Fruit fly (Drosophila melanogaster): Measurements from ENCODE around the gene CG10019.

Gene CG10019

DNA sequence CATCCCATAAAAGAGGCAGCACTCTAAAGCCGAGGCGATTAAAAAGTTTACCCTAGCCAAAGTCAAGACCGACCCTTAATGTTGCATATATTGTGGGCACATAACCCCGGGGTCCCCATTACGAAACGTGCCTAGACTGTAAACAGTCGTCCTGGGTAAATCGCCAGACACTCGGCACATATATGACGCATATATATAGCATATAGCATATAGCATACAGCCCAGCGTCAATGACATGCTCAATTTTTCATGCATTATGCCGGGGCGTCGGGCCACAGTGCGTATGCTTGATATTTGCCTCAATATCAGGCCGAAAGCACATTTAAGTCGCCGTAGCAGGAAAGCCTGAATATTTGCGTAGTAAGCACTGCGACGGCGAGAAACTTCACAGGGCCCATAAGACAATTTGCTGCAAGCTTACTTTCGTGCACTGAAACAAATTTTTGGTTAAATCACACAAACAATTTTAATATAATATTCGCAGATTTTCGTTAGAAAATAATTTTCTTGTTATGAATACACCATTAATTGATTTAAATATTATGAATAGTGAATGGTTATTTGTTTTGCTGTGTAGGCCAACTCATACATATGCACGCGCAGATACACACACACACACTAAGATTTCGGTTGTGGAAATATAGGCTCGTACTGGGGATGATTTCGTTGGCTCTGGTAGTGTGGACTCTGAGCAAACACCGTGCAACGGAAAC lies 24.7 kb downstream of the CG10019 start:
- TF ChIP-seq CG17801 (GFP tag; optimal IDR thresholded peaks at IDR 0.05; ENCODE audit: partially characterized antibody): no peak

DNA sequence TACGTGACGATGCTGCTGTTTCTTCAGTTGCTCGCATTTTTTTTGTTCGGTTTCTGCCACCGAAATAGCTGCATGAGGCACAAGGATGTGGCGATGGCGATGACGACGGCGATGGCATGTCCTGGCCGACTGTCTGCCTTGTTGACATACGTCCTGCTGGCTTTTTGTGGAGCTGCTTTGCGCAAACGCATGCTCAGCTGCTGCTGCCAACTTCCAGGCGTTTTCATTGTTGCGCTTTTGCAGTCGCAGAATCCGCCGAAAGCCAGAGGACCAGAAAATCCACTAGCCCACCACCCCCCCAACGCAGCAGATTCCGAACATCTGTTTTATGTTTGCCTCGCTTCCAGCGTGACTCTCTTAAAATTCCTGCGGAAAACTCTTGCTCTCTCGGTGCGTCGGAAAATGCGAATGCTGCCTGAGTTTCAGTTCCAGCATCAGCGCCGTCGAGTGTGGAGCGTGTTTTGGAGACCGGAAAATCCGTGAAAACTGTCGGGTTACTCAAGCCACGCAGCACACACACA lies 26.6 kb downstream of the CG10019 start, which contains the start of gene CG43707:
Gene CG43707 (plus strand): TSS at position 426 of the 521 bp plus-strand sequence.
- TF ChIP-seq CG17801 (GFP tag; optimal IDR thresholded peaks at IDR 0.05; ENCODE audit: partially characterized antibody): no peak

DNA sequence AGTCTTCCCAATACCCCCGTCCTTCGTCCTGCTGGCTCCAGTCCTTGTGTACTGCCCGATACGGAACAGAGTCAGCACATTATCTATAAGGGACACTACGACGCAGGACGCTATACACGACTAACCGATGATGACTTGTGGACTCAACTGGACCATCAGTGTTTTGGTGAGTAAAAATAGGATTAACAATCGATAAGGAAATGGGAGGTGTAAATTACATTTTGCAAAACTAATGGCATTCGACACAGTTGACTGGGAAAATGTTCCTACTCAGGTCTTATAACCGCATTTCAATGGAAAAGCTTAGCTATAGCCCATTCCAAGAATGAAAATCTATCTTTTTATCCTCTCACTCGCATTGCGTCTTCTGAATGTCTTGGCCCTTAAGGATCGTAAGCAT lies 34.9 kb downstream of the CG10019 start, which contains the start of gene CG43703:
Gene CG43703 (plus strand): TSS at position 301 of the 400 bp plus-strand sequence.
- no peak for TF ChIP-seq CG17801 (GFP tag; optimal IDR thresholded peaks at IDR 0.05; ENCODE audit: partially characterized antibody)

DNA sequence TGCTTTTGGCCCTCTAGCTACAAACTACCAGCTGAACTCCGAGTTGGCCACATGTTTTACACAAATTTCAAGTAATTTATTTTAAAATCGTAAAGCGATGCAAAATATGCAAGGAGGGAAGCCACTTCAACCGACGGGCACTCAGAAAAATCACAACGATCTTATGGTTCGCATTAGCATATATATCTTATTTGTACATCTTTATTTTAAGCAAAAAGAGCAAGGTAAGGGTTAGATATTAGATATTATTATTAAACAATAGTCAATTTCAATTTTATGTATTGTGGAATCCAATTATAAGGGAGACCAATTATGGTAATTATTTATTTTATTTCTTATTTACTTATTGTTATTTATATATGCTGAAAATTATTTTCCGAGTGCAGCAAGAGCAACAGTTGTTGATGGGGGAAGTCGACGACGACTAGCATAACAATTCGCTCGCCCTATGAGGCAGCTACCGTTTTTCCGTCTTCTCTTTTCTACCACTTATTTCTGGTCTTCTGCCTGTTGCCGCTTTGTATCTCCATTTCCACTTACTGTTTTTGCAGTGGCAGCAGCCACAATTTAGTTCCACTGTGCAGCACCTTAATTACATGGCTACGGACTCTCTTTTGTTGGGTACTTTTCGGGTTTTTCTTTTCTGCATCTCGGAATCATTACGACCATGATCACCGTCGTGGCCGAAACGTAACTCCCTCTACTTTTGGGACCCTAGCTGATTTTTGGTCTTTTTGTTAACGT lies 39.6 kb downstream of the CG10019 start:
- TF ChIP-seq CG17801 (GFP tag; optimal IDR thresholded peaks at IDR 0.05; ENCODE audit: partially characterized antibody): no peak

DNA sequence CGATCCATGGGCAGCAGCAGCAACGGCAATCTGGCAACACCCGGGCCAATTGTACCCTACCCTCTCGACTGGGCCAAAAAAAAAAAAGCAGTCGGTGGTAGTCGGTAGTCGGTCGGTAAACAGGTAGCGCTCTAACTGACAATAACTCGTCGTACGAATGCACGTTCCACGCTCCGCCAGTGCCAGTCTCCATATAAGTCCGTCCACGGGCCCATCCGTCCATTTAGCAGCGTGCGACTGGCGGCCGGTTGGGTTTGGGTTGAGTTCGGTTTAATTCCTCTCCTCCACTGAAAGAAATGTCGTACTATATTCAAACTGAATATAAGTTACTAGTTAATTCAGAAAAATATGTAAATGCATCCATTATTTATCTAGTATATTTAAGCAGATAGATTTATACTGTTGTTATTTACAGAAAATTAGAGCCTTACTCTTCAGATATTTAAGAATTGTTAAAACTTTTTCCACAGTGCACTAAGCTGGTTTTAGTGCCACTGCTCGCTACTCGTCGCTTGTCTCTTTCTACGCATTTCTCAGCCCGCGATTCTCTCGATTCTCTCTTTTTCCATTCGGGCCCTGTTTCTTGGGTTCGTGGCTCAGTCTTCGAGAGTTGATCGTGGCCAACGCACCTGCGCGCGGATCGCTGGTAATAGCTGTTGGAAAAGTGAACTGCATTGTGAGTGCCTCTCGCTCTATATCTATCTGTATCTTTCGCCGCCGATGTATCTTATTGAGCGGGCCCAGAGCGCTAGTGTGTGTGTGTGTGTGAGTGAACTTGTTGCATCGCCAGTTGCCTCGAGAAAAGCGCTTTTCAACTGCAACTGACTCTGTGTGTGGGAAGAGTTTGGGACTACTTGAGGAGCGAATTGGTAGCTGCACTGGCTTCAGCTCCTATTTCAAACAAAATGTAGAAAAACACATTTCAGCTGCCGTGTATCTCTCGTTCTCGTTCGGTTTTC lies 41.1 kb downstream of the CG10019 start, which contains the start of gene bowl:
Gene bowl (plus strand): TSS at position 592 of the 959 bp plus-strand sequence.
- peak; percentile 74 for TF ChIP-seq CG17801 (GFP tag; optimal IDR thresholded peaks at IDR 0.05; ENCODE audit: partially characterized antibody)

DNA sequence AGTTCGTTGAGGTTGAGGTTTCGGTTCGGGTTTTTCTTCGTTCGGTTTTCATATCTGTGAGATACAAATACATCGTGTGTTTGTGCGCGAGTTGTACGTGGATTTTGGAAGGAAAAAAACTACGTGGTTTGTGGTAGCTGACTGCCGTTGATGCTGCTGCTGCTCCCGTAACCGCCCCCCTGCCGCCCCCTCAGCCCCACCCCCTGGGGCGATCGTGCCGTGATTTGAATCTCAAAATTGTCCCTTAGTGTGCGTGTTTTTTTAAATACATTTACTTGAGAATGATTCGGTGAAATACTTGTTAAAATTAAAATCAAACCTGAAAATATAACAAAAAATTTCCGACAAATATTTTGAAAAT lies 41.8 kb downstream of the CG10019 start:
- no peak for TF ChIP-seq CG17801 (GFP tag; optimal IDR thresholded peaks at IDR 0.05; ENCODE audit: partially characterized antibody)

DNA sequence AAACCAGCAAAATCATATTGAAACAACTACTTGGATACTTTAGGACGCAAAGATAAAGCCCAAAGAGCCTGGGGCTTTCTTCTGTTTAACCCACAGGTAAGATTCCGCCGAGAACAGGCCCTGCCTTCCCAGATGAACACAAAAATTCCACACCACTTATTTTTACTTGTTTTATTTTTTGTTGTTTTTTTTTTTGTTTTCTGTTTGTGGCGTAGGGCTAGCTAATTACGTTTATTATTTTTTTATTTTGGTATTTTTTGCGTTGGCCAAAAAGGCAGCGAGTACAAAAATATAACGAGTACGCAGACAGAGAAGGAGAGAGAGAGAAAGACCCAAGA lies 42.3 kb downstream of the CG10019 start:
- no peak for TF ChIP-seq CG17801 (GFP tag; optimal IDR thresholded peaks at IDR 0.05; ENCODE audit: partially characterized antibody)

DNA sequence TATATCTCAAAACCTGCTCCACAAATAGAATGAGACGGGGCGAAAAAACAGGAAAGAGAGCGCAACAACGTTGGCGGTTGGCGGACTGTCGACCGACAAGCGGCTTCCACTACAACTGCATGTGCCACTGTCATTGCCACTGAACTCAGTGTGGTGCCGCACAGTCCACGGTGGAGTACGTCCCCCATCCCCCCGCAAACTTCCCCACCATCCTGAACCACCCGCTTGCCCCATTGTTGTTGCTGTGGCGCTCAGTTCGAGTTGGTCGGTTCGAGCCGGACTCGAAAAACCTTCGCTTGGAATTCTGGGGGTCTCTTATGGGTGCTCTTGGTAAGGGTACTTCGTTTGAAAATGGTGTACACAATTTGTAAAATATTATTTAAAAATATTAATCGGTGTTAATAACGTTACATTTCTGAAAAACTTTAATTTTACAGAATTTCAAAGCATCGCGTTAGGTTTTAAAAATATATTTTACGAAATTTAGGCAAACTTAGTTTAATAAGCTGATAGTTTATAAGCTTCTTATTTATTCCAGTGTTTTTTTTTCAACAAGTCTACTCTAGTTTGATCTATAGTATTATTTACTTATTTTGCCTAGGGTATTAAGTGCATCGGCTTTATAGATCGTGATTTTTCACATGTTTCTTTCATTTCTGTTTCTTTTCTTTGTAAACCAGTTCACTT lies 42.8 kb downstream of the CG10019 start:
- peak; percentile 25 for TF ChIP-seq CG17801 (GFP tag; optimal IDR thresholded peaks at IDR 0.05; ENCODE audit: partially characterized antibody)

DNA sequence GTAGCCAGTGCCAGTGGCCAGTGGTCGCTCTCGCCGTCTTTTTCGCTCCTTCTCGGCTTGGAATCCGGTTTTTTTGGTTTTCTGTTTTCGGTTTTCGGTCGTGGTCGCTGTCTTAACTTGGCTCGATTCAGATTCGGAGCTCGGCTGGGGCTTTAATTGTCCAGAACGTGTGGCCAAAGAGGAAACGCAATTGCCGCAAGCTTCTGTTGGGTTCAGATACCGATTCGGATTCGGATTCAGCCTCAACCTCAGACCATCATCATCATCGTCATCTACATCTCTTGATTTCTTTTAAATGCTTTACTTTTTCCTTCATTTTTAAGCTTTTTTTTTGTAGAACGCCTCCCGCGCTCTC lies 43.3 kb downstream of the CG10019 start:
- no peak for TF ChIP-seq CG17801 (GFP tag; optimal IDR thresholded peaks at IDR 0.05; ENCODE audit: partially characterized antibody)

DNA sequence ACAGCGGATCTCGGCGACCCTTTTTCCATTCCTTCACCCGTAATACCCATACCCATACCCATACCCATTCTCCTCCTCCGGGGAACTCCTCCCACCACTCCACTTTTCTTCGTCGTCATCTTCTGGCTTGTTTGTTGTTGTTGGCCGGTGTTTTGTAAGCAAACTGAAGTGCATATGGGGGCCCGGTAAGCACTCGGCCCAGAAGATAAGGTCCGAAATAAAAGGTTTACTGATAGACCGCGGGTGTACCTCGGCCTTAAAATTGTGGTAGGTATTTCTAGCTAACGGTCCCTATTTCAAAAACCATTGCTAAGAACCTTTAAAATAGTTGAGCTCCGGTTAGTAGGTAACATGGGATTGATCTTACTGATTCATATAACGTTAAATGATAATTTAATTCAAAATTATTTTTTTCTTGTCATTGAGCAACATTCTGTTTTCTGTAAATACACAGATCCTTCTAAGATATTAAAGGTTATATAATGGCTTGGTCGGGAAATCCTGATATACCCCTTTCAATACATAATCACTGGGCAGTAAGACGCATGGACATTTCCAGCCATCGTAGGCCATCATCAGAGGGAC lies 45.6 kb downstream of the CG10019 start:
- TF ChIP-seq CG17801 (GFP tag; optimal IDR thresholded peaks at IDR 0.05; ENCODE audit: partially characterized antibody): no peak

DNA sequence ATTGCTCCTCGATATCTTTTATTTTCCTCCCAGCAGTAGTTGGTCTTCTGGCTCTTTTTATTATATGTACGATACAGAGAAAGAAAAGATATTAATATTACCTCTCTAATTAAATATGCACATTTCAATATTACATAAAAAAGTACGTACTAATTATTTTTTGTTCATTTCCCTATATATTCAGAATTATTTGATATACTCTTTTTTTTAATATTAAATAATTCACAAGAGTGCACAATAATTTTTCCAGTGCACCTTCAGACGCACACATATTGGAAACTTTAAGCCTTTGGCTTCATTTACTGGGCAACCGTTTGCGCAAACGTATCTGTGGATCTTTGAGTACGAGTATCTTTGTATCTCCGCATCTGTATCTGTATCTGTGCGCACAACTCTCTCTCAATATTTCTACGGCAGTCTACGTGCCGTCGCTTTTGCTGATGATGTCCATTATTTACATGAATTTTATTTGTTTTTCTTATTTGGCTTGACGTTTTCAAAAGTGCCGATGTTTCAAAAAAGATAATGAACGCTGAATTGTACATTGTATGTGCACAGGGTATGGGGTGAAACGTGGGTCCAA lies 46.4 kb downstream of the CG10019 start:
- TF ChIP-seq CG17801 (GFP tag; optimal IDR thresholded peaks at IDR 0.05; ENCODE audit: partially characterized antibody): peak; percentile 70

DNA sequence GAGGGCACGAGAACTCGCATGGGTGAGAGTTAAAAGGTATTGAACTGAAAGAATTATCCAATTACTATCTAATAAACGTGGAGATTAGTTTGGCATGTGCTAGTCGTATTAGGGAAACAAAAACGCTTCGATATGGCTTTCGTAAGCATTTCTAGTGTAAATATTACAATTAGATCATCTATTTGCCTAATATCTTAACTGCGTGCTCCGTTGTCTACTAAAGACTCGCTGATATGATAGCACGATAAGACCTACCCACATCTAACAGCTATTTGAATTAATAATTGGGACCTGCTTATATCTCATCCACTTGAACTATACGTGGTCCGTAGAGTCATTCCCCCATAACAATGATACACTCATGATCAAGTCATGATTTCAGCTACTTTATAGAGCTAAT lies 47.2 kb downstream of the CG10019 start:
- TF ChIP-seq CG17801 (GFP tag; optimal IDR thresholded peaks at IDR 0.05; ENCODE audit: partially characterized antibody): no peak

DNA sequence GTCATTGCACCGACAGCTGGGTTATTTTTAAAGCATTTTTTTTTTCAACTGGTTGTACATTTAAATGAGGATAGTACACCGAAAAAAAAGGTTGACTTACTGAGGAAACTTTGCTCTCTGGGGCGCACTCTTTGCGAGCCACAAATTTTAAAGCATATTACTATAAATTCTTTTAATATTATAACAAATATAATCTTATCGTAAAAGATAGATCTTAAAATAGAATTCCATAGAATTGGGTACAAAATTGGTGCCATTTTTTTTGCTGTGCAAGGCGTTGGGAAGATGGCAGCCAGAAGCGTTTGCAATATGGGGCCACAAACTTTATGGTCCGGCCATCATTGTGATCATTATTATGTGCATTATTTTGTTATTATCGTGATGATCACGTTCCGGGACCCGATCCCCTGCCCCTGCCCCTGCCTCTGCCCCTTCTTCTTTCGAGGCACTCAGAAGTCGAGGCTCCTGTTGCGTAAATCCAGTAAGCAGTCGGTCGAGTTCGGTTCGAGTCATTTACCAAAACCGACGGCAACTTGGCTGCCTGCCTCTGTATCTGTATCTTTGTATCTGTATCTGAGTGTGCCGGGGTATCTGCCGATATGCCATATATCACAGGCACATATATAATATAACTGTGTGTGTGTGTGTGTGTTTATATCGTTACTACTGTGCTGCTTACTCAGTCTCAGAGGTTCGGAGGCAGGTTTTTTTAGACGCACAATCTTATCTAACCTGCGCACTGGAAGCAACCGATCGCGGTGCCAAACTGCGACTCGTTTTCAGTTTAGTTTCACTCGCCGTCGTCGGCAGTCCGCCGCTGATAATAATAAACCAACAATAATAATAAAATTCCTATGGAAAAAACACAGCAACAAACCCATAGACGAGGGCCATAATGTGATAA lies 48.1 kb downstream of the CG10019 start:
- no peak for TF ChIP-seq CG17801 (GFP tag; optimal IDR thresholded peaks at IDR 0.05; ENCODE audit: partially characterized antibody)

Measured in ovary, adult (tissue).